Worm (Caenorhabditis elegans) whole organism, young adult: ENCODE results near the gene W07A12.4.

Experiments used
- B0261.1 ChIP-seq: sonication (generic microtip); optimal IDR thresholded peaks from 2 replicates; lab custom pipeline; 2016; ENCODE audit warnings: mild to moderate bottlenecking, missing genetic modification characterization, moderate library complexity, missing compliant biosample characterization
- B0336.3 ChIP-seq: fragments of 200-800 bp; sonication (Bioruptor generic); IDR thresholded peaks from 2 replicates; pipeline ENCODE4 v1.3.6; 2022; ENCODE audit warnings: missing genetic modification characterization, missing compliant biosample characterization
- F33H1.4 ChIP-seq: fragments of 200-800 bp; sonication (Bioruptor generic); IDR thresholded peaks from 2 replicates; pipeline ENCODE4 v1.3.6; 2022; ENCODE audit warnings: missing genetic modification reagents, missing genetic modification characterization, missing compliant biosample characterization
- Y53F4B.3 ChIP-seq: fragments of 200-800 bp; sonication (Bioruptor generic); IDR thresholded peaks from 2 replicates; pipeline ENCODE4 v1.3.6; 2022; ENCODE audit warnings: missing genetic modification reagents, missing genetic modification characterization, missing compliant biosample characterization
- ZK185.1 ChIP-seq: sonication (generic microtip); optimal IDR thresholded peaks from 2 replicates; lab custom pipeline; 2016; ENCODE audit warnings: mild to moderate bottlenecking, missing genetic modification characterization, missing compliant biosample characterization; ENCODE audit not compliant: poor library complexity, severe bottlenecking
- ama-1 ChIP-seq, 3 experiments: fragments of 150-350 bp in 1 of 3; sonication (generic microtip) in 2 of 3; optimal IDR thresholded peaks; 2 replicates each; lab custom pipeline; 2014 to 2018; ENCODE audit warnings: missing biosample characterization in 2 of 3, missing genetic modification characterization in 2 of 3, missing genetic modification reagents in 2 of 3
- attf-3 ChIP-seq: fragments of 200-800 bp; sonication (Bioruptor generic); conservative IDR thresholded peaks from 2 replicates; pipeline ENCODE4 v1.3.6; 2022; ENCODE audit warnings: missing genetic modification reagents, missing genetic modification characterization, missing compliant biosample characterization
- efl-1 ChIP-seq: fragments of 150-350 bp; optimal IDR thresholded peaks from 2 replicates; lab custom pipeline; 2014; ENCODE audit warnings: missing biosample characterization, missing genetic modification reagents, missing genetic modification characterization
- hmg-1.2 ChIP-seq: fragments of 200-800 bp; sonication (Bioruptor generic); IDR thresholded peaks from 2 replicates; pipeline ENCODE4 v1.3.6; 2022; ENCODE audit warnings: missing genetic modification reagents, missing genetic modification characterization, missing compliant biosample characterization
- rec-8 ChIP-seq, 2 experiments: sonication (generic microtip); optimal IDR thresholded peaks; 2 replicates each; lab custom pipeline; 2016; ENCODE audit warnings: mild to moderate bottlenecking in 2 of 2, missing genetic modification characterization in 2 of 2, missing genetic modification reagents in 2 of 2, missing genotype in 2 of 2, missing biosample characterization in 1 of 2, missing compliant biosample characterization in 1 of 2, moderate library complexity in 1 of 2
- rpc-1 ChIP-seq, 2 experiments: fragments of 150-350 bp in 1 of 2; sonication (generic microtip) in 1 of 2; optimal IDR thresholded peaks; 2 replicates each; lab custom pipeline; 2014 to 2018; ENCODE audit warnings: missing biosample characterization in 1 of 2, missing genetic modification characterization in 1 of 2, missing genetic modification reagents in 1 of 2, missing genotype in 1 of 2
- snpc-4 ChIP-seq, 5 experiments: fragments of 150-350 bp in 1 of 5; sonication (generic microtip) in 4 of 5; optimal IDR thresholded peaks; 2 replicates each; lab custom pipeline; 2014 to 2018; ENCODE audit warnings: missing genetic modification characterization in 5 of 5, missing biosample characterization in 3 of 5, antibody characterized with exemption in 2 of 5, mild to moderate bottlenecking in 2 of 5, missing compliant biosample characterization in 2 of 5, missing genotype in 2 of 5, moderate library complexity in 2 of 5, missing genetic modification reagents in 1 of 5
- unc-62 ChIP-seq: fragments of 150-350 bp; optimal IDR thresholded peaks from 2 replicates; lab custom pipeline; 2014; ENCODE audit warnings: missing biosample characterization, missing genetic modification reagents, missing genetic modification characterization
- zim-3 ChIP-seq: sonication (generic microtip); optimal IDR thresholded peaks from 2 replicates; lab custom pipeline; 2017; ENCODE audit warnings: mild to moderate bottlenecking, missing genetic modification characterization, moderate library complexity, missing compliant biosample characterization

- no peak for TF ChIP-seq B0336.3 (GFP tag; lab: Robert Waterston, UW)
- TF ChIP-seq efl-1 (GFP tag; lab: Kevin White, UChicago), result no peak
- no peak for TF ChIP-seq B0261.1 (tag; lab: Kevin White, UChicago)
- TF ChIP-seq unc-62, result no peak
- TF ChIP-seq ZK185.1 (tag; lab: Kevin White, UChicago), result no peak
- no peak for TF ChIP-seq rpc-1 (optimal IDR thresholded peaks at IDR 0.05; lab: Kevin White, UChicago)
- no peak for TF ChIP-seq rpc-1 (tag; optimal IDR thresholded peaks at IDR 0.05; lab: Kevin White, UChicago)
- TF ChIP-seq rec-8 (tag; optimal IDR thresholded peaks at IDR 0.05; lab: Kevin White, UChicago), result no peak
- no peak for TF ChIP-seq attf-3 (GFP tag; lab: Robert Waterston, UW)
- no peak for TF ChIP-seq ama-1 (optimal IDR thresholded peaks at IDR 0.05; lab: Kevin White, UChicago)
- no peak for TF ChIP-seq ama-1 (GFP tag; optimal IDR thresholded peaks at IDR 0.05; lab: Kevin White, UChicago)
- TF ChIP-seq snpc-4 (GFP tag; optimal IDR thresholded peaks at IDR 0.05; lab: Kevin White, UChicago), result no peak
- no peak for TF ChIP-seq snpc-4 (tag; optimal IDR thresholded peaks at IDR 0.05; lab: Kevin White, UChicago)
- no peak for TF ChIP-seq F33H1.4 (GFP tag; lab: Robert Waterston, UW)
- TF ChIP-seq zim-3 (tag; lab: Kevin White, UChicago), result no peak
- TF ChIP-seq Y53F4B.3 (GFP tag; lab: Robert Waterston, UW), result no peak
- no peak for TF ChIP-seq hmg-1.2
These were observed 48.1 kb downstream of the W07A12.4 start, which contains the start of gene twk-4 for ce11 chrII:9194195-9194594.
